Fruit fly (Drosophila melanogaster) Kc167 (cell line): ENCODE data around the gene lft.

Experiments used
- Myc ChIP-seq: fragments of >200 bp; optimal IDR thresholded peaks from 2 replicates; lab custom pipeline; 2017; ENCODE audit warnings: missing external identifiers
- Sin3A ChIP-seq: fragments of >200 bp; optimal IDR thresholded peaks from 2 replicates; lab custom pipeline; 2018; ENCODE audit warnings: missing external identifiers
- h ChIP-seq: fragments of >200 bp; optimal IDR thresholded peaks from 3 replicates; lab custom pipeline; 2018; ENCODE audit warnings: missing external identifiers
- insv ChIP-seq: fragments of >200 bp; optimal IDR thresholded peaks from 3 replicates; lab custom pipeline; 2018; ENCODE audit warnings: missing external identifiers
- psq ChIP-seq: fragments of >200 bp; optimal IDR thresholded peaks from 2 replicates; lab custom pipeline; 2017; ENCODE audit warnings: missing external identifiers
- ttk ChIP-seq: sonication (Bioruptor generic); optimal IDR thresholded peaks from 2 replicates; lab custom pipeline; 2017; ENCODE audit warnings: missing external identifiers

The lft gene

DNA sequence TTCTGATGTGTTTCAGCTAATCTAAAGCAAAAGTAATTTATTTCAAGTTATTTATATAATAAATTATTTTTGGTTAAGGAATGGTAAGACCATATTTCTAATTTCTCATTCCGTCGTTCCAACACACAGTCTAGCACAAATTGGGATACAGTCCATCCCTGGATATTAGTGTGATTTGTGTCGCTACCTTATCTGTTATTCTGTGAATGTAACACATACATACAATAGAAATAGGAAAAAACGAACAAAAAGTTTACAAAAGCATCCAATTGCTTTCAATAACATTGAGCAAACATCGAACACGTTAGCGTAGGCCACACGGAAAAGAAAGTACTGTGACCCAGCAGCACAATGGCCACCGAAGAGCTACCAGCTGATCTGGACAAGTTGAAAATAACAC, 2.3 kb downstream of the lft start, which contains the start of gene CG5056:
Gene CG5056, plus strand, starts transcription at position 168 of the 400 bp plus-strand sequence.
- no peak for TF ChIP-seq insv (lab: Kevin White, UChicago)
- no peak for TF ChIP-seq Myc (lab: Kevin White, UChicago)
- no peak for TF ChIP-seq Sin3A
- no peak for TF ChIP-seq psq (lab: Kevin White, UChicago)
- TF ChIP-seq h (lab: Kevin White, UChicago): no peak
- TF ChIP-seq ttk (lab: Kevin White, UChicago): no peak

- TF ChIP-seq psq (lab: Kevin White, UChicago) (no peak), Sin3A (no peak), Myc (lab: Kevin White, UChicago) (no peak), h (lab: Kevin White, UChicago) (no peak), insv (lab: Kevin White, UChicago) (no peak), ttk (lab: Kevin White, UChicago) (no peak)
Measured at dm6 chr2L:10372297-10372696, 8.0 kb downstream of the lft start.

- TF ChIP-seq Myc (lab: Kevin White, UChicago): no peak
- no peak for TF ChIP-seq ttk (lab: Kevin White, UChicago)
- TF ChIP-seq h (lab: Kevin White, UChicago): no peak
- TF ChIP-seq insv (lab: Kevin White, UChicago): no peak
- TF ChIP-seq psq (lab: Kevin White, UChicago): no peak
- no peak for TF ChIP-seq Sin3A
Measured at dm6 chr2L:10373605-10374269, 9.5 kb downstream of the lft start, which contains the start of gene rho-5. rho-5 (minus strand) TSS chr2L:10373900.

DNA sequence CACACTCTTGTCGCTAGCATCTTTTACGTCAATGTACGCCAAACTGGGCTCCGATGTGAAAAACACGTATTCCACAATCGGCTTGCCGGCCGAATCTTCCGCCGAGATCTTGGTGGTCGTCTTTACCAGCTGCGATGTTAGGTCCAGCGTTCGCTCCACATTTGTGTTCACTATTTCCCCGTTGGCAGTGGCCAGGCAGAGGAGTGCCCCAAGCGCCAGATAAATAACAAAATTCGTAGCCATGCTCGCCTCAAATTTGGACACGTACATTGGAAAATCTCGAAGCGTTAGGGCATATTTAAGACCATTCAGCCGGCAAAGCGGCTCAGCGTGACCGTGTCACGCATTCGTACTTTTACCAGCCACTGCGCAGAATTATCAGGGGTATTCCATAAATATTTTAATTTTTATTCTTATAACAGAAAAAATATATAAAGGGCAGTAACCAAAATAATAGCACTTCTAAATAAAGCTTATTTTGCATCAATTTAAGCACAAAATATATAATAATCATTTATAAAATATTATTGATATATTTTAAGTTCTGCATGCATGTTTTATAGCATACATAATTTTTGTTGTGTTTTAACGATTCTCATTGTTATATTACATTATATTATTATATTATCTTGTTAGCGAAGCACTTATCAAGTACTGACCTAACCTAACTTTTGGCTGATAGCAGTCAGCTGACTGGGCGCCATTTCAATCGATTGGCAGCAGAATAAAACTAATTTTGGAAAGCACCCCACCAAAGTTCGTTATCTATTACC, 11.4 kb downstream of the lft start, which contains the start of the genes CG33303 and dpr19:
Gene CG33303, minus strand, starts transcription at position 294 of the 773 bp plus-strand sequence.
Gene dpr19, plus strand, starts transcription at position 705 of the 773 bp plus-strand sequence.
- TF ChIP-seq insv (lab: Kevin White, UChicago) (no peak), h (lab: Kevin White, UChicago) (no peak), Sin3A (no peak), Myc (lab: Kevin White, UChicago) (no peak), ttk (lab: Kevin White, UChicago) (no peak), psq (lab: Kevin White, UChicago) (no peak)

- no peak for TF ChIP-seq ttk (lab: Kevin White, UChicago)
- TF ChIP-seq h (lab: Kevin White, UChicago): no peak
Measured at dm6 chr2L:10376276-10376675, 12.0 kb downstream of the lft start.

dm6 chr2L:10378631-10379030, 14.4 kb downstream of the lft start:
- no peak for TF ChIP-seq Myc (lab: Kevin White, UChicago)
- TF ChIP-seq Sin3A: no peak
- TF ChIP-seq insv (lab: Kevin White, UChicago): no peak
- TF ChIP-seq h (lab: Kevin White, UChicago): no peak
- TF ChIP-seq psq (lab: Kevin White, UChicago): no peak
- no peak for TF ChIP-seq ttk (lab: Kevin White, UChicago)

dm6 chr2L:10379865-10380264, 15.6 kb downstream of the lft start, which contains the start of gene gny:
gny (plus strand) TSS chr2L:10380103.
- TF ChIP-seq ttk (lab: Kevin White, UChicago): no peak
- no peak for TF ChIP-seq psq (lab: Kevin White, UChicago)
- TF ChIP-seq h (lab: Kevin White, UChicago): no peak
- TF ChIP-seq Sin3A: no peak
- TF ChIP-seq Myc (lab: Kevin White, UChicago): no peak
- no peak for TF ChIP-seq insv (lab: Kevin White, UChicago)

- TF ChIP-seq insv (lab: Kevin White, UChicago): no peak
- no peak for TF ChIP-seq Myc (lab: Kevin White, UChicago)
- no peak for TF ChIP-seq Sin3A
- TF ChIP-seq ttk (lab: Kevin White, UChicago): no peak
- TF ChIP-seq psq (lab: Kevin White, UChicago): no peak
- no peak for TF ChIP-seq h (lab: Kevin White, UChicago)
Measured at dm6 chr2L:10381890-10382450, 17.7 kb downstream of the lft start, which contains the start of gene CG5096. CG5096 (plus strand) TSS chr2L:10382263.

DNA sequence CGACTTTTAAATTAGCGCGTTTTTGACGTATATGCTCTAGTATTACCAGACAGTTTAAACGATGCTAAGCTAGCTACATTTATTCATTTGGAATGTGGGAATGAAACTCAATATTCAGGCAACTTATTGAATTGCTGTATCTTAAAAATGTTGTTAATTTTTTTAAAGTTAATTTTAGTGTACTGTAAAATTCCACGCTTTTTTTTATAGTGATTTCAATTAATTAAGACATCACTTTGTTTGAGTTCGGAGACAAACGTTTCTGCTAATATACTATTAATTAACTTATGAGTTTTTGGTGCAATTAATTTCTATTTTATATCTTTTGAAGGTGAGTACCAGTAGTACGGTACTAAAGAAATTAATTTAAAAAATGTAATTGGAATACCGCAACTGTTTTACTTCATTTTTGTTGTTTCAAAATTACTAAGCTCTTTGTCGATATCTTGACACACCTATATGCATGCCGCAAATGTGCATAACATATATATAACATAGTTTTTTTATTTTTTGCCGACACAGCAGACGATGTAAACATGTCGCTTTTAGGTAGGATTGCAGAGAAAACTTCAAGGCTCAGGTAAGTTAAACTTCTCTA, 22.0 kb downstream of the lft start, which contains the start of the genes Cdk1 and mRpS7:
Gene Cdk1, minus strand, starts transcription at position 55 of the 598 bp plus-strand sequence.
Gene mRpS7, plus strand, starts transcription at position 455 of the 598 bp plus-strand sequence.
- TF ChIP-seq insv (lab: Kevin White, UChicago): no peak
- no peak for TF ChIP-seq ttk (lab: Kevin White, UChicago)
- TF ChIP-seq Myc (lab: Kevin White, UChicago): no peak
- TF ChIP-seq psq (lab: Kevin White, UChicago): no peak
- TF ChIP-seq Sin3A: no peak

DNA sequence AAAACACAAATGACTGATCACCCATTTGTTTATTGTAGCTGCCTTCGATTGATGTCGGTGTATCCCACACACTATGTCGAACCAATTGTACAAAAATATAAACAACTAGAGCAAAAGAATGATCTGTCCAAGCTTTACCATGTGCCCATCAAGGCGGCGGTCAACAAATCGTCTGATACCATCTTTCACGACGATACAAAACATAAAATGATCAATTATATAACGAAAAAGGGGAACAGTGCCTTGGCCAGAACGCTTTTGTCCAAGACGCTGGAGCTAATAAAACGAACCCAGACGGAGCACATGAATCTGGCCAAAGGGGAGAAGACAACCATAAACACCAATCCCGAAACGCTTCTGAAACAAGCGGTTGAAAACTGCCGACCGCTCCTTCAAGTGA, 22.6 kb downstream of the lft start:
- TF ChIP-seq Myc (lab: Kevin White, UChicago): no peak
- TF ChIP-seq insv (lab: Kevin White, UChicago): no peak
- no peak for TF ChIP-seq h (lab: Kevin White, UChicago)
- no peak for TF ChIP-seq Sin3A
- TF ChIP-seq psq (lab: Kevin White, UChicago): no peak
- TF ChIP-seq ttk (lab: Kevin White, UChicago): no peak
